Worm (Caenorhabditis elegans) whole organism, mixed stage, embryonic: Measurements from ENCODE around the gene C50D2.1.

Source experiments
- elt-1 ChIP-seq: sonication (generic microtip); optimal IDR thresholded peaks from 2 replicates; lab custom pipeline; 2017; ENCODE audit warnings: missing genetic modification characterization, mild to moderate bottlenecking, missing compliant biosample characterization, antibody characterized with exemption, moderate library complexity, borderline replicate concordance; ENCODE audit not compliant: insufficient read depth
- pha-4 ChIP-seq: fragments of 150-350 bp; optimal IDR thresholded peaks from 2 replicates; lab custom pipeline; 2018; ENCODE audit warnings: missing biosample characterization, missing genetic modification reagents, missing genetic modification characterization
- tbx-8 ChIP-seq: fragments of 200-800 bp; sonication (Bioruptor generic); optimal IDR thresholded peaks from 2 replicates; lab custom pipeline; 2018; ENCODE audit warnings: mild to moderate bottlenecking, missing genetic modification characterization, moderate library complexity, missing compliant biosample characterization
- unc-62 ChIP-seq: fragments of 150-350 bp; optimal IDR thresholded peaks from 2 replicates; lab custom pipeline; 2014; ENCODE audit warnings: missing biosample characterization, missing genetic modification reagents, missing genetic modification characterization

DNA sequence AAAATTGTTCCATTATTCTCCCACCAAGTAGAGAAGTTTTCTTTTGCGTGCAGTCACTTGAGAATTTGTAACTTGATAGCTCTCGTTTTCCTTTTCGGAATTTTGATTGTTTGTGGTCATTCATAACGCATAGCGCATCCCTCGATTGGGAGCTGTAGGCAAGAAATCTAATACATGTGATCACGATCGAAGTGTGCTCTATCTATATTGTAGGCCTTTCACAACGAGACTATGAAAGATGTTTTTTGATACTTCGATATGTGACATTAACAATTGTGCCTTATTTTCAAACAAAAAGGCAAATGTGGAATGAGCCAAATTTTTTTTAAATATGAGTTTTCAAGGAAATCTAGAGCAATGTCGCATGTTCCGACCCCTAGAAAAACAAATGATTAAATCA, 35.5 kb upstream of the C50D2.1 start:
- TF ChIP-seq elt-1 (tag; lab: Kevin White, UChicago) = no peak
- no peak for TF ChIP-seq unc-62 (GFP tag; lab: Kevin White, UChicago)
- no peak for TF ChIP-seq tbx-8 (GFP tag; lab: Kevin White, UChicago)
- no peak for TF ChIP-seq pha-4
